Fruit fly (Drosophila melanogaster) whole organism, embryonic: ENCODE data around the gene Fcp3C.

Experiments
- ATbp ChIP-seq: fragments of 200-800 bp; sonication (Bioruptor generic); optimal IDR thresholded peaks from 2 replicates; lab custom pipeline; 2017; ENCODE audit warnings: missing biosample characterization, mild to moderate bottlenecking, missing genetic modification characterization, missing genetic modification reagents
- Asciz ChIP-seq: fragments of 200-800 bp; sonication (Bioruptor generic); optimal IDR thresholded peaks from 2 replicates; lab custom pipeline; 2017; ENCODE audit warnings: missing biosample characterization, mild to moderate bottlenecking, missing genetic modification characterization, missing genetic modification reagents
- B-H1 ChIP-seq: fragments of 200-800 bp; sonication (Bioruptor generic); IDR thresholded peaks from 3 replicates; pipeline ENCODE4 v1.3.6; 2022; ENCODE audit warnings: missing biosample characterization, missing genetic modification characterization
- BtbVII ChIP-seq: fragments of 200-800 bp; sonication (Bioruptor generic); optimal IDR thresholded peaks from 3 replicates; lab custom pipeline; 2017; ENCODE audit warnings: missing biosample characterization, mild to moderate bottlenecking, missing genetic modification characterization
- C15 ChIP-seq: fragments of 200-800 bp; sonication (Bioruptor generic); IDR thresholded peaks from 3 replicates; pipeline ENCODE4 v1.3.6; 2022; ENCODE audit warnings: missing biosample characterization, missing genetic modification characterization
- CG10147 ChIP-seq: fragments of 200-800 bp; sonication (Bioruptor generic); optimal IDR thresholded peaks from 2 replicates; lab custom pipeline; 2019; ENCODE audit warnings: missing biosample characterization, mild to moderate bottlenecking, missing genetic modification characterization, moderate library complexity
- CG11398 ChIP-seq: fragments of 200-800 bp; sonication (Bioruptor generic); optimal IDR thresholded peaks from 2 replicates; lab custom pipeline; 2016; ENCODE audit warnings: missing biosample characterization, missing genetic modification characterization
- CG11504 ChIP-seq: fragments of 200-800 bp; sonication (Bioruptor generic); optimal IDR thresholded peaks from 3 replicates; lab custom pipeline; 2019; ENCODE audit warnings: missing biosample characterization, mild to moderate bottlenecking, missing genetic modification characterization, moderate library complexity
- CG14710 ChIP-seq: fragments of 200-800 bp; sonication (Bioruptor generic); optimal IDR thresholded peaks from 3 replicates; lab custom pipeline; 2019; ENCODE audit warnings: missing biosample characterization, mild to moderate bottlenecking, missing genetic modification characterization, moderate library complexity
- CG15073 ChIP-seq: fragments of 200-800 bp; sonication (Bioruptor generic); optimal IDR thresholded peaks from 2 replicates; lab custom pipeline; 2016; ENCODE audit warnings: missing biosample characterization, missing genetic modification characterization
- CG17359 ChIP-seq: fragments of 200-800 bp; sonication (Bioruptor generic); optimal IDR thresholded peaks from 3 replicates; lab custom pipeline; 2018; ENCODE audit warnings: missing biosample characterization, mild to moderate bottlenecking, missing genetic modification characterization, moderate library complexity
- CG17385 ChIP-seq: fragments of 200-800 bp; sonication (Bioruptor generic); optimal IDR thresholded peaks from 3 replicates; lab custom pipeline; 2018; ENCODE audit warnings: missing biosample characterization, mild to moderate bottlenecking, missing genetic modification characterization
- CG17568 ChIP-seq: fragments of 200-800 bp; sonication (Bioruptor generic); optimal IDR thresholded peaks from 2 replicates; lab custom pipeline; 2018; ENCODE audit warnings: missing biosample characterization, mild to moderate bottlenecking, missing genetic modification characterization, moderate library complexity
- CG1832 ChIP-seq: fragments of 200-800 bp; sonication (Bioruptor generic); optimal IDR thresholded peaks from 2 replicates; lab custom pipeline; 2017; ENCODE audit warnings: missing biosample characterization, mild to moderate bottlenecking, missing genetic modification characterization, inconsistent platforms
- CG2116 ChIP-seq: fragments of 200-800 bp; sonication (Bioruptor generic); optimal IDR thresholded peaks from 3 replicates; lab custom pipeline; 2018; ENCODE audit warnings: missing biosample characterization, mild to moderate bottlenecking, missing genetic modification characterization
- CG2678 ChIP-seq: fragments of 200-800 bp; sonication (Bioruptor generic); optimal IDR thresholded peaks from 3 replicates; lab custom pipeline; 2019; ENCODE audit warnings: missing biosample characterization, mild to moderate bottlenecking, missing genetic modification characterization, moderate library complexity
- CG31224 ChIP-seq: fragments of 200-800 bp; sonication (Bioruptor generic); IDR thresholded peaks from 2 replicates; pipeline ENCODE4 v1.3.6; 2022; ENCODE audit warnings: missing biosample characterization, missing genetic modification characterization
- CG5180 ChIP-seq: fragments of 200-800 bp; sonication (Bioruptor generic); optimal IDR thresholded peaks from 3 replicates; lab custom pipeline; 2017; ENCODE audit warnings: missing biosample characterization, missing genetic modification characterization, mild to moderate bottlenecking, moderate library complexity, missing genetic modification reagents
- CG6254 ChIP-seq: fragments of 200-800 bp; sonication (Bioruptor generic); optimal IDR thresholded peaks from 3 replicates; lab custom pipeline; 2017; ENCODE audit warnings: mild to moderate bottlenecking, missing biosample characterization, missing genetic modification reagents, missing genetic modification characterization
- D ChIP-seq, 2 experiments: fragments of 200-800 bp in 1 of 2; fragments of >200 bp in 1 of 2; sonication (Bioruptor generic) in 1 of 2; optimal IDR thresholded peaks; 2 replicates in 1 of 2; 3 replicates in 1 of 2; lab custom pipeline; 2017; ENCODE audit warnings: mild to moderate bottlenecking in 1 of 2, missing biosample characterization in 1 of 2, missing genetic modification characterization in 1 of 2, missing genetic modification reagents in 1 of 2
- Dfd ChIP-seq, 2 experiments: fragments of >200 bp; optimal IDR thresholded peaks; 2 replicates each; lab custom pipeline; 2017; ENCODE audit warnings: missing biosample characterization in 2 of 2, missing genetic modification characterization in 2 of 2
- ERR ChIP-seq: fragments of 200-800 bp; sonication (Bioruptor generic); optimal IDR thresholded peaks from 2 replicates; lab custom pipeline; 2016; ENCODE audit warnings: missing biosample characterization, missing genetic modification characterization
- Eip74EF ChIP-seq, 2 experiments: fragments of 200-800 bp in 1 of 2; fragments of >200 bp in 1 of 2; sonication (Bioruptor generic) in 1 of 2; optimal IDR thresholded peaks; 2 replicates each; lab custom pipeline; 2017 to 2019; ENCODE audit warnings: missing biosample characterization in 2 of 2, missing genetic modification characterization in 2 of 2, mild to moderate bottlenecking in 1 of 2, moderate library complexity in 1 of 2
- Elba2 ChIP-seq: fragments of 200-800 bp; sonication (Bioruptor generic); optimal IDR thresholded peaks from 3 replicates; lab custom pipeline; 2016; ENCODE audit warnings: missing biosample characterization, missing genetic modification characterization
- HHEX ChIP-seq: fragments of 200-800 bp; sonication (Bioruptor generic); optimal IDR thresholded peaks from 3 replicates; lab custom pipeline; 2017; ENCODE audit warnings: missing biosample characterization, mild to moderate bottlenecking, missing genetic modification characterization, missing genetic modification reagents
- Kr ChIP-seq: fragments of 200-800 bp; sonication (Bioruptor generic); optimal IDR thresholded peaks from 2 replicates; lab custom pipeline; 2017; ENCODE audit warnings: missing biosample characterization, mild to moderate bottlenecking, missing genetic modification characterization
- NfI ChIP-seq: fragments of 200-800 bp; sonication (Bioruptor generic); optimal IDR thresholded peaks from 3 replicates; lab custom pipeline; 2018; ENCODE audit warnings: missing biosample characterization, mild to moderate bottlenecking, missing genetic modification characterization, moderate library complexity
- Oli ChIP-seq: fragments of 200-800 bp; sonication (Bioruptor generic); optimal IDR thresholded peaks from 2 replicates; lab custom pipeline; 2018; ENCODE audit warnings: missing biosample characterization, mild to moderate bottlenecking, missing genetic modification characterization, moderate library complexity
- Sin3A ChIP-seq: fragments of >200 bp; optimal IDR thresholded peaks from 2 replicates; lab custom pipeline; 2018
- Taf1 ChIP-seq: fragments of 200-800 bp; sonication (Bioruptor generic); IDR thresholded peaks from 2 replicates; pipeline ENCODE4 v1.3.6; 2022; ENCODE audit warnings: missing biosample characterization, missing genetic modification characterization
- Xbp1 ChIP-seq: fragments of 200-800 bp; sonication (Bioruptor generic); optimal IDR thresholded peaks from 3 replicates; lab custom pipeline; 2016; ENCODE audit warnings: missing biosample characterization, mild to moderate bottlenecking, missing genetic modification characterization
- abd-A ChIP-seq: fragments of 200-800 bp; sonication (Bioruptor generic); optimal IDR thresholded peaks from 3 replicates; lab custom pipeline; 2019; ENCODE audit warnings: missing biosample characterization, mild to moderate bottlenecking, missing genetic modification characterization, moderate library complexity
- amos ChIP-seq: fragments of 200-800 bp; sonication (Bioruptor generic); IDR thresholded peaks from 2 replicates; pipeline ENCODE4 v1.3.6; 2022; ENCODE audit warnings: missing biosample characterization, missing genetic modification characterization; ENCODE audit not compliant: partially characterized antibody
- ap ChIP-seq: fragments of 200-800 bp; sonication (Bioruptor generic); IDR thresholded peaks from 2 replicates; pipeline ENCODE4 v1.3.6; 2022; ENCODE audit warnings: missing biosample characterization, missing genetic modification characterization
- da ChIP-seq: fragments of 200-800 bp; sonication (Bioruptor generic); optimal IDR thresholded peaks from 2 replicates; lab custom pipeline; 2016; ENCODE audit warnings: missing biosample characterization, missing genetic modification characterization
- dan ChIP-seq: fragments of 200-800 bp; sonication (Bioruptor generic); IDR thresholded peaks from 2 replicates; pipeline ENCODE4 v1.3.6; 2022; ENCODE audit warnings: missing biosample characterization, missing genetic modification characterization
- dimm ChIP-seq: fragments of 200-800 bp; sonication (Bioruptor generic); IDR thresholded peaks from 2 replicates; pipeline ENCODE4 v1.3.6; 2022; ENCODE audit warnings: missing biosample characterization, missing genetic modification characterization
- dysf ChIP-seq: fragments of 200-800 bp; sonication (Bioruptor generic); IDR thresholded peaks from 3 replicates; pipeline ENCODE4 v1.3.6; 2022; ENCODE audit warnings: missing biosample characterization, missing genetic modification characterization
- emc ChIP-seq: fragments of 200-800 bp; sonication (Bioruptor generic); optimal IDR thresholded peaks from 2 replicates; lab custom pipeline; 2016; ENCODE audit warnings: missing biosample characterization, missing genetic modification characterization
- gcm2 ChIP-seq: fragments of 200-800 bp; sonication (Bioruptor generic); optimal IDR thresholded peaks from 2 replicates; lab custom pipeline; 2016; ENCODE audit warnings: missing biosample characterization, missing genetic modification characterization
- kni ChIP-seq: fragments of 200-800 bp; sonication (Bioruptor generic); optimal IDR thresholded peaks from 3 replicates; lab custom pipeline; 2017; ENCODE audit warnings: mild to moderate bottlenecking, missing biosample characterization, missing genetic modification reagents, missing genetic modification characterization
- lab ChIP-seq: fragments of 200-800 bp; sonication (Bioruptor generic); optimal IDR thresholded peaks from 3 replicates; lab custom pipeline; 2017; ENCODE audit warnings: missing biosample characterization, missing genetic modification characterization, mild to moderate bottlenecking, moderate library complexity, missing genetic modification reagents
- lola ChIP-seq, 3 experiments: fragments of >200 bp in 2 of 3; fragments of 200-800 bp in 1 of 3; sonication (Bioruptor generic) in 1 of 3; optimal IDR thresholded peaks; 2 replicates each; lab custom pipeline; 2017 to 2019; ENCODE audit warnings: missing biosample characterization in 3 of 3, missing genetic modification characterization in 3 of 3, mild to moderate bottlenecking in 1 of 3, moderate library complexity in 1 of 3
- nerfin-2 ChIP-seq: fragments of 200-800 bp; sonication (Bioruptor generic); IDR thresholded peaks from 2 replicates; pipeline ENCODE4 v1.3.6; 2022; ENCODE audit warnings: missing biosample characterization, missing genetic modification characterization; ENCODE audit not compliant: partially characterized antibody
- pros ChIP-seq: fragments of 200-800 bp; sonication (Bioruptor generic); optimal IDR thresholded peaks from 3 replicates; lab custom pipeline; 2019; ENCODE audit warnings: missing biosample characterization, mild to moderate bottlenecking, missing genetic modification characterization, moderate library complexity
- ranshi ChIP-seq: fragments of 200-800 bp; sonication (Bioruptor generic); IDR thresholded peaks from 2 replicates; pipeline ENCODE4 v1.3.6; 2022; ENCODE audit warnings: missing biosample characterization, missing genetic modification characterization
- sd ChIP-seq: fragments of 200-800 bp; sonication (Bioruptor generic); optimal IDR thresholded peaks from 3 replicates; lab custom pipeline; 2018; ENCODE audit warnings: missing biosample characterization, mild to moderate bottlenecking, missing genetic modification characterization, moderate library complexity
- slbo ChIP-seq: fragments of 200-800 bp; sonication (Bioruptor generic); IDR thresholded peaks from 2 replicates; pipeline ENCODE4 v1.3.6; 2022; ENCODE audit warnings: missing biosample characterization, missing genetic modification characterization
- wdn ChIP-seq: fragments of 200-800 bp; sonication (Bioruptor generic); IDR thresholded peaks from 2 replicates; pipeline ENCODE4 v1.3.6; 2022; ENCODE audit warnings: missing biosample characterization, missing genetic modification characterization
- zfh2 ChIP-seq: fragments of 200-800 bp; sonication (Bioruptor generic); optimal IDR thresholded peaks from 2 replicates; lab custom pipeline; 2016; ENCODE audit warnings: missing biosample characterization, missing genetic modification characterization

Gene Fcp3C

dm6 chrX:3193774-3194173, 19.5 kb upstream of the Fcp3C start (continued):
- TF ChIP-seq lab (GFP tag; lab: Kevin White, UChicago) (peak; percentile 57), wdn (GFP tag; lab: Robert Waterston, UW) (no peak), NfI (GFP tag; lab: Kevin White, UChicago) (peak; percentile 17), CG14710 (tag; lab: Kevin White, UChicago) (no peak), ap (no peak), Kr (GFP tag; lab: Kevin White, UChicago) (no peak), ERR (GFP tag; lab: Kevin White, UChicago) (no peak), zfh2 (GFP tag; lab: Kevin White, UChicago) (no peak), CG11504 (tag; lab: Kevin White, UChicago) (peak; percentile 56), ranshi (peak; percentile 12; the same call in 1 of the 2 replicates), CG1832 (GFP tag; lab: Kevin White, UChicago) (no peak), abd-A (tag; lab: Kevin White, UChicago) (no peak), B-H1 (peak; percentile 22; the same call in 1 of the 3 replicates), C15 (GFP tag; lab: Robert Waterston, UW) (no peak), gcm2 (GFP tag; lab: Kevin White, UChicago) (no peak), da (GFP tag; lab: Kevin White, UChicago) (no peak), dan (GFP tag; lab: Robert Waterston, UW) (no peak), amos (GFP tag; lab: Robert Waterston, UW) (no peak), pros (GFP tag; lab: Kevin White, UChicago) (no peak), Xbp1 (peak; percentile 36), HHEX (peak; percentile 4), CG17385 (GFP tag; lab: Kevin White, UChicago) (peak; percentile 31), CG2116 (GFP tag; lab: Kevin White, UChicago) (no peak), sd (tag; lab: Kevin White, UChicago) (no peak), kni (no peak), Eip74EF (GFP tag; optimal IDR thresholded peaks at IDR 0.05; lab: Kevin White, UChicago) (no peak), Elba2 (GFP tag; lab: Kevin White, UChicago) (no peak), slbo (GFP tag; lab: Robert Waterston, UW) (peak; percentile 51), CG5180 (GFP tag; lab: Kevin White, UChicago) (no peak), CG17359 (peak; percentile 28), CG2678 (tag; lab: Kevin White, UChicago) (peak; percentile 52), CG10147 (no peak), Sin3A (lab: Kevin White, UChicago) (no peak), CG11398 (GFP tag; lab: Kevin White, UChicago) (no peak), lola (GFP tag; optimal IDR thresholded peaks at IDR 0.05; lab: Kevin White, UChicago) (no peak), BtbVII (GFP tag; lab: Kevin White, UChicago) (no peak), nerfin-2 (GFP tag; lab: Robert Waterston, UW) (no peak), Oli (tag; lab: Kevin White, UChicago) (no peak), emc (GFP tag; lab: Kevin White, UChicago) (no peak), Taf1 (GFP tag; lab: Robert Waterston, UW) (no peak), dimm (no peak), CG6254 (GFP tag; lab: Kevin White, UChicago) (no peak), CG17568 (GFP tag; lab: Kevin White, UChicago) (no peak), Asciz (GFP tag; lab: Kevin White, UChicago) (no peak), CG31224 (GFP tag; lab: Robert Waterston, UW) (no peak), ATbp (GFP tag; lab: Kevin White, UChicago) (peak; percentile 6), Dfd (GFP tag; optimal IDR thresholded peaks at IDR 0.05; lab: Kevin White, UChicago) (no peak), CG15073 (no peak), D (optimal IDR thresholded peaks at IDR 0.05; lab: Kevin White, UChicago) (no peak), D (GFP tag; optimal IDR thresholded peaks at IDR 0.05; lab: Kevin White, UChicago) (no peak), dysf (peak; percentile 44; the same call in 1 of the 3 replicates)
